Worm (Caenorhabditis elegans): ENCODE measurements around the gene his-71.

Gene his-71

ce11 chrX:7961623-7962022, 20.2 kb downstream of the his-71 start, which contains the start of gene sem-5:
Gene sem-5 (minus strand): TSS chrX:7961723.
- TF ChIP-seq skn-1 (tag; optimal IDR thresholded peaks at IDR 0.05), result no peak
- TF ChIP-seq snpc-4 (tag; optimal IDR thresholded peaks at IDR 0.05), result no peak
- TF ChIP-seq lsy-2 (tag; optimal IDR thresholded peaks at IDR 0.05), result no peak
- TF ChIP-seq unc-55 (GFP tag; optimal IDR thresholded peaks at IDR 0.05), result no peak
- TF ChIP-seq nhr-11 (tag; optimal IDR thresholded peaks at IDR 0.05), result no peak
- TF ChIP-seq crh-2 (tag; optimal IDR thresholded peaks at IDR 0.05), result no peak
- TF ChIP-seq zag-1 (tag; optimal IDR thresholded peaks at IDR 0.05), result no peak
- TF ChIP-seq ceh-82 (tag; optimal IDR thresholded peaks at IDR 0.05), result no peak
- no peak for TF ChIP-seq ztf-4 (tag; optimal IDR thresholded peaks at IDR 0.05)
- no peak for TF ChIP-seq Y55F3AM.14 (GFP tag; optimal IDR thresholded peaks at IDR 0.05)
- TF ChIP-seq nhr-21 (tag; optimal IDR thresholded peaks at IDR 0.05), result no peak
- no peak for TF ChIP-seq mdl-1 (tag; optimal IDR thresholded peaks at IDR 0.05)
- TF ChIP-seq lin-13 (GFP tag; optimal IDR thresholded peaks at IDR 0.05), result no peak
- TF ChIP-seq aly-2 (tag; optimal IDR thresholded peaks at IDR 0.05), result no peak

- TF ChIP-seq ztf-1 (GFP tag; conservative IDR thresholded peaks at IDR 0.05), result no peak
- no peak for TF ChIP-seq nhr-6 (tag; optimal IDR thresholded peaks at IDR 0.05)
- no peak for TF ChIP-seq lin-11 (tag; optimal IDR thresholded peaks at IDR 0.05)
- TF ChIP-seq nhr-77 (tag; optimal IDR thresholded peaks at IDR 0.05), result no peak
- TF ChIP-seq ceh-82 (tag; optimal IDR thresholded peaks at IDR 0.05), result no peak
- TF ChIP-seq C34F6.9 (tag; optimal IDR thresholded peaks at IDR 0.05), result no peak
- no peak for TF ChIP-seq nhr-11 (tag; optimal IDR thresholded peaks at IDR 0.05)
- no peak for TF ChIP-seq ztf-11 (tag; optimal IDR thresholded peaks at IDR 0.05)
- TF ChIP-seq lin-39 (tag; optimal IDR thresholded peaks at IDR 0.05), result no peak
- no peak for TF ChIP-seq nhr-237 (tag; optimal IDR thresholded peaks at IDR 0.05)
- no peak for TF ChIP-seq ceh-16 (tag; optimal IDR thresholded peaks at IDR 0.05)
- TF ChIP-seq zag-1 (tag; optimal IDR thresholded peaks at IDR 0.05), result no peak
- no peak for TF ChIP-seq fos-1 (tag; optimal IDR thresholded peaks at IDR 0.05)
- TF ChIP-seq nhr-25 (tag; optimal IDR thresholded peaks at IDR 0.05), result no peak
These were observed 23.7 kb downstream of the his-71 start, which contains the start of gene sfxn-2 for ce11 chrX:7958203-7958602. Gene sfxn-2 (minus strand): TSS chrX:7958303.

DNA sequence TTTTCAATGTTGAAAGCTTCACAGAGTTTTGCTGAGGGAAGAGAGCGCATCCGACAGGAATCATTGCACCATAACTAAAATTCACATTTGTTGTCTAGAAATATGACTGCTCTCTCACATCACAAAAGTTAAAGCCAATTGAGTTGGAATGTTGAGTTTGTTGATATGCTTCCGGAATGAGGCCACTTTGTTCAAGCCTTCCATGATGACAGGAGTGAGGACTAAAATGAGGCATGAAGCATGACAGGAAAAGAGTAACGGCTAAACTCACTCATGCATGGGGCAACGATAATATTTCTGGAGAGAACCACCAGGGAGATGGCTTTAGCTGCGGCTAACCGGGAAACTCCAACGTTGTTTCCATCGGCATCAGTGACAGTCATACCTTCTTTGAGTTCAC, 25.4 kb downstream of the his-71 start:
- TF ChIP-seq nhr-129 (tag; optimal IDR thresholded peaks at IDR 0.05) (peak; percentile 31), elt-3 (tag; optimal IDR thresholded peaks at IDR 0.05) (no peak), lin-13 (GFP tag; optimal IDR thresholded peaks at IDR 0.05) (no peak)

- TF ChIP-seq ceh-16 (tag; optimal IDR thresholded peaks at IDR 0.05) (no peak), crh-2 (tag; optimal IDR thresholded peaks at IDR 0.05) (no peak), ztf-4 (tag; optimal IDR thresholded peaks at IDR 0.05) (no peak), lsy-2 (tag; optimal IDR thresholded peaks at IDR 0.05) (peak in 1 of 2 experiments; percentile 31), Y55F3AM.14 (GFP tag; optimal IDR thresholded peaks at IDR 0.05) (no peak), aly-2 (tag; optimal IDR thresholded peaks at IDR 0.05) (no peak), fos-1 (tag; optimal IDR thresholded peaks at IDR 0.05) (no peak), sem-4 (tag; optimal IDR thresholded peaks at IDR 0.05) (peak; percentile 9), nhr-129 (tag; optimal IDR thresholded peaks at IDR 0.05) (peak; percentile 58), F13H6.1 (tag; optimal IDR thresholded peaks at IDR 0.05) (peak; percentile 22), ama-1 (optimal IDR thresholded peaks at IDR 0.05) (peak; percentile 49), mab-5 (tag; optimal IDR thresholded peaks at IDR 0.05) (peak; percentile 23)
These were observed 27.5 kb downstream of the his-71 start, which contains the start of gene dct-1 for ce11 chrX:7954328-7954727. Gene dct-1 (plus strand): TSS chrX:7954354.

ce11 chrX:7953695-7954094, 28.2 kb downstream of the his-71 start:
- TF ChIP-seq lsy-2 (tag; optimal IDR thresholded peaks at IDR 0.05) (no peak), dmd-4 (tag; optimal IDR thresholded peaks at IDR 0.05) (no peak), nhr-25 (tag; optimal IDR thresholded peaks at IDR 0.05) (no peak)

- no peak for TF ChIP-seq elt-1 (tag; optimal IDR thresholded peaks at IDR 0.05)
- TF ChIP-seq lsy-2 (tag; optimal IDR thresholded peaks at IDR 0.05), result peak in 1 of 2 experiments; percentile 30
- no peak for TF ChIP-seq lin-11 (tag; optimal IDR thresholded peaks at IDR 0.05)
- no peak for TF ChIP-seq ztf-1 (GFP tag; conservative IDR thresholded peaks at IDR 0.05)
These were observed 28.9 kb downstream of the his-71 start for ce11 chrX:7953063-7953337.

All from whole organism, L2 larva.